Fruit fly (Drosophila melanogaster) whole organism, adult: Measurements from ENCODE around the gene CCDC53.
A peak's percentile ranks its signal among the peaks of the same experiment; 100 is the strongest.

Source experiments
- CG11617 ChIP-seq: fragments of 200-800 bp; sonication (Bioruptor generic); optimal IDR thresholded peaks from 2 replicates; lab custom pipeline; 2017; ENCODE audit warnings: mild to moderate bottlenecking, missing biosample characterization, missing genetic modification reagents, missing genetic modification characterization
- CG14711 ChIP-seq: fragments of 200-800 bp; sonication (Bioruptor generic); optimal IDR thresholded peaks from 2 replicates; lab custom pipeline; 2018; ENCODE audit warnings: missing biosample characterization, mild to moderate bottlenecking, missing genetic modification characterization, moderate library complexity
- CG1620 ChIP-seq: fragments of 200-800 bp; sonication (Bioruptor generic); optimal IDR thresholded peaks from 2 replicates; lab custom pipeline; 2016; ENCODE audit warnings: missing biosample characterization, missing genetic modification characterization
- CG33017 ChIP-seq: fragments of 200-800 bp; sonication (Bioruptor generic); optimal IDR thresholded peaks from 2 replicates; lab custom pipeline; 2018; ENCODE audit warnings: missing biosample characterization, mild to moderate bottlenecking, missing genetic modification characterization, moderate library complexity
- CG5204 ChIP-seq: fragments of 200-800 bp; sonication (Bioruptor generic); optimal IDR thresholded peaks from 2 replicates; lab custom pipeline; 2016; ENCODE audit warnings: missing biosample characterization, missing genetic modification characterization
- CG7045 ChIP-seq: fragments of 200-800 bp; sonication (Bioruptor generic); optimal IDR thresholded peaks from 2 replicates; lab custom pipeline; 2017; ENCODE audit warnings: missing biosample characterization, mild to moderate bottlenecking, missing genetic modification characterization
- Hr96 ChIP-seq: fragments of 200-800 bp; sonication (Bioruptor generic); optimal IDR thresholded peaks from 2 replicates; lab custom pipeline; 2016; ENCODE audit warnings: missing biosample characterization, missing genetic modification characterization
- Mnt ChIP-seq: fragments of 200-800 bp; sonication (Bioruptor generic); optimal IDR thresholded peaks from 2 replicates; lab custom pipeline; 2016; ENCODE audit warnings: missing biosample characterization, mild to moderate bottlenecking, missing genetic modification characterization
- cic ChIP-seq: fragments of 200-800 bp; sonication (Bioruptor generic); optimal IDR thresholded peaks from 2 replicates; lab custom pipeline; 2017; ENCODE audit warnings: missing biosample characterization, mild to moderate bottlenecking, missing genetic modification characterization, moderate library complexity
- kay ChIP-seq: fragments of 200-800 bp; sonication (Bioruptor generic); peaks from one replicate; lab custom pipeline; 2016; ENCODE audit warnings: missing biosample characterization, missing genetic modification characterization, borderline replicate concordance
- ovo ChIP-seq: fragments of 200-800 bp; sonication (Bioruptor generic); optimal IDR thresholded peaks from 2 replicates; lab custom pipeline; 2016; ENCODE audit warnings: missing biosample characterization, missing genetic modification characterization
- pad ChIP-seq: fragments of 200-800 bp; sonication (Bioruptor generic); optimal IDR thresholded peaks from 3 replicates; lab custom pipeline; 2017; ENCODE audit warnings: missing biosample characterization, missing genetic modification characterization, mild to moderate bottlenecking, moderate library complexity, missing genetic modification reagents
- tj ChIP-seq: fragments of 200-800 bp; sonication (Bioruptor generic); optimal IDR thresholded peaks from 3 replicates; lab custom pipeline; 2017; ENCODE audit warnings: missing biosample characterization, mild to moderate bottlenecking, missing genetic modification characterization, moderate library complexity
- toe ChIP-seq: fragments of 200-800 bp; sonication (Bioruptor generic); optimal IDR thresholded peaks from 2 replicates; lab custom pipeline; 2016; ENCODE audit warnings: missing biosample characterization, missing genetic modification characterization

DNA sequence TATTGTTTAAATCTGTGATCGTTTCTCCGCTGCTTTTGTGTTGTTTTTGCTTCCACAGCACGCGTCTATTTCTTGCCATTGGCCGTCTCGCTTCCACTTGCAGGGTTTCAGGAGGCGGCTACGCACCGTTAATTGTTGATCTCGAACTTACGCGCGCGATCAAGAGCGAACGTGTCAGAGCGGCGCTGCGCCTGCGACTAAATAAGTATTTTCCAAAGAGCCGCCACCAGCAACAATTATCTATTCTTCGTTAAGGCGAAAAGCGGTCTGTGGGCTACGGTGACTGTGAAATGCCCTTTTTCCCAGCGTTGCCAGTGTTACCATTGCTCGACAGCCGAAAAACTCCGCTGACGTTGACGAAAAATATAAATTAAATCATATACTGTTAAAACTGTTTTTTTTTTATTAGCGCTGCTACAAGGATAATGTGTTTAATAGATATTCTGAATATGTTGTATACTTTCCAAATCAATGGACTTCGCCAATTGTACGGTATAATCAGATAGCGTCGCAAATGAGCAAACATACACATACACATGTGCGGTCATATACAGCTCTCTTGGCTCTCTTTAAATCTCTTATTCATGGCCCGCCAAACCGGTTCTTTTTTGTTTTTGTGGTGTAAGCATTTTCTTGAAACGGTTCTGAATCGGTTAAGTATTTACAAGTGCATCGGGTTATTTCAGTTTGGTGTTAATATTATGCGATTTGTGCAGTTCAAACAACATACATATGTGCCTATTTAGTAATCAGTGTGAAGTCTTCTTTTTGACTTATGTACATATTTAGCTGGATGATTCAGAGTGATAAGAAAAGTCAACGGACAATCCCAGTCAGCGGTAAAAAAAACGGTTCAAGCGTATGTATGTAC is 46.7 kb upstream of the CCDC53 start, which contains the start of gene pes:
- peak; percentile 69 for TF ChIP-seq CG1620
- peak; percentile 86 for TF ChIP-seq cic (GFP tag; lab: Kevin White, UChicago)
- TF ChIP-seq CG7045, result peak; percentile 91
- TF ChIP-seq CG11617 (GFP tag; lab: Kevin White, UChicago), result peak; percentile 94
- peak; percentile 85 for TF ChIP-seq CG14711 (tag; lab: Kevin White, UChicago)
- peak; percentile 92 for TF ChIP-seq Hr96 (GFP tag; lab: Kevin White, UChicago)
- peak; percentile 86 for TF ChIP-seq pad (GFP tag; lab: Kevin White, UChicago)
- no peak for TF ChIP-seq CG33017
- peak; percentile 93 for TF ChIP-seq toe (GFP tag; lab: Kevin White, UChicago)
- TF ChIP-seq ovo, result peak; percentile 77
- TF ChIP-seq CG5204, result no peak
- peak; percentile 83 for TF ChIP-seq Mnt
- TF ChIP-seq tj (GFP tag; lab: Kevin White, UChicago), result no peak
- no peak for TF ChIP-seq kay (GFP tag; lab: Kevin White, UChicago)
